Worm (Caenorhabditis elegans) whole organism, young adult: ENCODE results near the gene scav-5.
A peak's percentile ranks its signal among the peaks of the same experiment; 100 is the strongest.

Source experiments
- B0261.1 ChIP-seq: sonication (generic microtip); optimal IDR thresholded peaks from 2 replicates; lab custom pipeline; 2016; ENCODE audit warnings: mild to moderate bottlenecking, missing genetic modification characterization, moderate library complexity, missing compliant biosample characterization
- C06A6.2 ChIP-seq: fragments of 200-800 bp; sonication (Bioruptor generic); conservative IDR thresholded peaks from 2 replicates; pipeline ENCODE4 v1.3.6; 2022; ENCODE audit warnings: missing genetic modification characterization, missing compliant biosample characterization
- F23B12.7 ChIP-seq: sonication (generic microtip); optimal IDR thresholded peaks from 2 replicates; lab custom pipeline; 2017; ENCODE audit warnings: missing genetic modification characterization, mild to moderate bottlenecking, missing compliant biosample characterization, antibody characterized with exemption, moderate library complexity; ENCODE audit not compliant: insufficient read depth
- F33H1.4 ChIP-seq: fragments of 200-800 bp; sonication (Bioruptor generic); IDR thresholded peaks from 2 replicates; pipeline ENCODE4 v1.3.6; 2022; ENCODE audit warnings: missing genetic modification reagents, missing genetic modification characterization, missing compliant biosample characterization
- F39B2.1 ChIP-seq: fragments of 200-800 bp; sonication (Bioruptor generic); IDR thresholded peaks from 2 replicates; pipeline ENCODE4 v1.3.6; 2022; ENCODE audit warnings: missing genetic modification reagents, missing genetic modification characterization, missing compliant biosample characterization
- K11D2.4 ChIP-seq: fragments of 200-800 bp; sonication (Bioruptor generic); IDR thresholded peaks from 2 replicates; pipeline ENCODE4 v1.3.6; 2022; ENCODE audit warnings: missing genetic modification reagents, missing genetic modification characterization, missing compliant biosample characterization
- K12H6.12 ChIP-seq: fragments of 200-800 bp; sonication (Bioruptor generic); optimal IDR thresholded peaks from 2 replicates; lab custom pipeline; 2018; ENCODE audit warnings: mild to moderate bottlenecking, missing genetic modification characterization, missing compliant biosample characterization
- T07F8.4 ChIP-seq: sonication (generic microtip); optimal IDR thresholded peaks from 2 replicates; lab custom pipeline; 2016; ENCODE audit warnings: mild to moderate bottlenecking, missing genetic modification characterization, moderate library complexity, missing compliant biosample characterization
- Y53G8AR.9 ChIP-seq: fragments of 200-800 bp; sonication (Bioruptor generic); conservative IDR thresholded peaks from 2 replicates; pipeline ENCODE4 v1.3.6; 2022; ENCODE audit warnings: missing genetic modification reagents, missing genetic modification characterization, missing compliant biosample characterization
- athp-1 ChIP-seq: sonication (generic microtip); optimal IDR thresholded peaks from 2 replicates; lab custom pipeline; 2017; ENCODE audit warnings: mild to moderate bottlenecking, missing genetic modification characterization, missing compliant biosample characterization
- attf-3 ChIP-seq: fragments of 200-800 bp; sonication (Bioruptor generic); conservative IDR thresholded peaks from 2 replicates; pipeline ENCODE4 v1.3.6; 2022; ENCODE audit warnings: missing genetic modification reagents, missing genetic modification characterization, missing compliant biosample characterization
- attf-5 ChIP-seq: fragments of 200-800 bp; sonication (Bioruptor generic); optimal IDR thresholded peaks from 2 replicates; lab custom pipeline; 2018; ENCODE audit warnings: mild to moderate bottlenecking, missing genetic modification characterization, missing compliant biosample characterization
- ccch-3 ChIP-seq: fragments of 200-800 bp; sonication (Bioruptor generic); optimal IDR thresholded peaks from 2 replicates; lab custom pipeline; 2018; ENCODE audit warnings: mild to moderate bottlenecking, missing genetic modification characterization, missing compliant biosample characterization
- cebp-2 ChIP-seq: fragments of 200-800 bp; sonication (Bioruptor generic); IDR thresholded peaks from 2 replicates; pipeline ENCODE4 v1.3.6; 2022; ENCODE audit warnings: missing genetic modification characterization, missing compliant biosample characterization
- ceh-100 ChIP-seq: fragments of 200-800 bp; sonication (Bioruptor generic); IDR thresholded peaks from 2 replicates; pipeline ENCODE4 v1.3.6; 2022; ENCODE audit warnings: missing genetic modification reagents, missing genetic modification characterization, missing compliant biosample characterization
- ceh-27 ChIP-seq: fragments of 200-800 bp; sonication (Bioruptor generic); optimal IDR thresholded peaks from 2 replicates; lab custom pipeline; 2018; ENCODE audit warnings: mild to moderate bottlenecking, missing genetic modification characterization, moderate library complexity, missing compliant biosample characterization
- ceh-58 ChIP-seq: fragments of 200-800 bp; sonication (Bioruptor generic); IDR thresholded peaks from 2 replicates; pipeline ENCODE4 v1.3.6; 2022; ENCODE audit warnings: missing genetic modification characterization, missing compliant biosample characterization
- ceh-79 ChIP-seq: sonication (generic microtip); optimal IDR thresholded peaks from 2 replicates; lab custom pipeline; 2017; ENCODE audit warnings: mild to moderate bottlenecking, missing genetic modification characterization, missing compliant biosample characterization
- dox-1 ChIP-seq: fragments of 200-800 bp; sonication (Bioruptor generic); IDR thresholded peaks from 2 replicates; pipeline ENCODE4 v1.3.6; 2022; ENCODE audit warnings: missing genetic modification reagents, missing genetic modification characterization, missing compliant biosample characterization
- dpff-1 ChIP-seq: sonication (generic microtip); optimal IDR thresholded peaks from 2 replicates; lab custom pipeline; 2017; ENCODE audit warnings: mild to moderate bottlenecking, missing genetic modification characterization, missing compliant biosample characterization
- dpl-1 ChIP-seq: fragments of 150-350 bp; optimal IDR thresholded peaks from 2 replicates; lab custom pipeline; 2014; ENCODE audit warnings: missing biosample characterization, missing genetic modification reagents, missing genetic modification characterization
- efl-1 ChIP-seq: fragments of 150-350 bp; optimal IDR thresholded peaks from 2 replicates; lab custom pipeline; 2014; ENCODE audit warnings: missing biosample characterization, missing genetic modification reagents, missing genetic modification characterization
- egl-18 ChIP-seq: fragments of 200-800 bp; sonication (Bioruptor generic); IDR thresholded peaks from 2 replicates; pipeline ENCODE4 v1.3.6; 2022; ENCODE audit warnings: missing genetic modification reagents, missing genetic modification characterization, missing compliant biosample characterization
- egrh-3 ChIP-seq: fragments of 200-800 bp; sonication (Bioruptor generic); IDR thresholded peaks from 2 replicates; pipeline ENCODE4 v1.3.6; 2022; ENCODE audit warnings: missing genetic modification reagents, missing genetic modification characterization, missing compliant biosample characterization
- gei-17 ChIP-seq: fragments of 200-800 bp; sonication (Bioruptor generic); optimal IDR thresholded peaks from 2 replicates; lab custom pipeline; 2018; ENCODE audit warnings: mild to moderate bottlenecking, missing genetic modification characterization, missing compliant biosample characterization
- hmg-1.2 ChIP-seq: fragments of 200-800 bp; sonication (Bioruptor generic); IDR thresholded peaks from 2 replicates; pipeline ENCODE4 v1.3.6; 2022; ENCODE audit warnings: missing genetic modification reagents, missing genetic modification characterization, missing compliant biosample characterization
- let-526 ChIP-seq: fragments of 200-800 bp; sonication (Bioruptor generic); IDR thresholded peaks from 2 replicates; pipeline ENCODE4 v1.3.6; 2022; ENCODE audit warnings: missing genetic modification reagents, missing genetic modification characterization, missing compliant biosample characterization
- lsy-27 ChIP-seq: sonication (generic microtip); optimal IDR thresholded peaks from 2 replicates; lab custom pipeline; 2017; ENCODE audit warnings: missing genetic modification characterization, mild to moderate bottlenecking, missing compliant biosample characterization, antibody characterized with exemption, missing genotype, borderline replicate concordance; ENCODE audit not compliant: insufficient read depth
- mcd-1 ChIP-seq: fragments of 200-800 bp; sonication (Bioruptor generic); IDR thresholded peaks from 2 replicates; pipeline ENCODE4 v1.3.6; 2022; ENCODE audit warnings: missing genetic modification reagents, missing genetic modification characterization, missing compliant biosample characterization
- nhr-80 ChIP-seq: sonication (generic microtip); optimal IDR thresholded peaks from 2 replicates; lab custom pipeline; 2016; ENCODE audit warnings: missing genetic modification characterization, missing compliant biosample characterization
- pha-4 ChIP-seq: fragments of 150-350 bp; sonication (generic microtip); optimal IDR thresholded peaks from 2 replicates; lab custom pipeline; 2014; ENCODE audit warnings: missing biosample characterization, missing genetic modification reagents, missing genetic modification characterization
- rcor-1 ChIP-seq: fragments of 200-800 bp; sonication (Bioruptor generic); IDR thresholded peaks from 2 replicates; pipeline ENCODE4 v1.3.6; 2022; ENCODE audit warnings: missing genetic modification reagents, missing genetic modification characterization, missing compliant biosample characterization
- sdz-38 ChIP-seq: sonication (generic microtip); optimal IDR thresholded peaks from 2 replicates; lab custom pipeline; 2016; ENCODE audit warnings: missing genotype, missing genetic modification characterization, missing compliant biosample characterization
- snpc-1.1 ChIP-seq: sonication (generic microtip); optimal IDR thresholded peaks from 2 replicates; lab custom pipeline; 2017; ENCODE audit warnings: missing genetic modification characterization, mild to moderate bottlenecking, missing compliant biosample characterization, antibody characterized with exemption, moderate library complexity, missing genotype, missing genetic modification reagents; ENCODE audit not compliant: insufficient read depth
- snpc-1.3 ChIP-seq: sonication (generic microtip); optimal IDR thresholded peaks from 2 replicates; lab custom pipeline; 2017; ENCODE audit warnings: missing genetic modification characterization, mild to moderate bottlenecking, missing compliant biosample characterization, antibody characterized with exemption, moderate library complexity, missing genotype, missing genetic modification reagents; ENCODE audit not compliant: insufficient read depth
- snpc-4 ChIP-seq, 5 experiments: fragments of 150-350 bp in 1 of 5; sonication (generic microtip) in 4 of 5; optimal IDR thresholded peaks; 2 replicates each; lab custom pipeline; 2014 to 2018; ENCODE audit warnings: missing genetic modification characterization in 5 of 5, missing biosample characterization in 3 of 5, antibody characterized with exemption in 2 of 5, mild to moderate bottlenecking in 2 of 5, missing compliant biosample characterization in 2 of 5, missing genotype in 2 of 5, moderate library complexity in 2 of 5, missing genetic modification reagents in 1 of 5
- somi-1 ChIP-seq: fragments of 200-800 bp; sonication (Bioruptor generic); optimal IDR thresholded peaks from 2 replicates; lab custom pipeline; 2018; ENCODE audit warnings: mild to moderate bottlenecking, missing genetic modification characterization, missing compliant biosample characterization
- tbp1 ChIP-seq: fragments of 200-800 bp; sonication (Bioruptor generic); optimal IDR thresholded peaks from 2 replicates; lab custom pipeline; 2018; ENCODE audit warnings: mild to moderate bottlenecking, missing genetic modification characterization, missing compliant biosample characterization
- unc-62 ChIP-seq: fragments of 150-350 bp; optimal IDR thresholded peaks from 2 replicates; lab custom pipeline; 2014; ENCODE audit warnings: missing biosample characterization, missing genetic modification reagents, missing genetic modification characterization
- zfh-2 ChIP-seq: fragments of 200-800 bp; sonication (Bioruptor generic); conservative IDR thresholded peaks from 2 replicates; pipeline ENCODE4 v1.3.6; 2022; ENCODE audit warnings: missing genetic modification reagents, missing genetic modification characterization, missing compliant biosample characterization
- ztf-22 ChIP-seq: fragments of 200-800 bp; sonication (Bioruptor generic); optimal IDR thresholded peaks from 2 replicates; lab custom pipeline; 2018; ENCODE audit warnings: mild to moderate bottlenecking, missing genetic modification characterization, moderate library complexity, missing compliant biosample characterization

The scav-5 gene

DNA sequence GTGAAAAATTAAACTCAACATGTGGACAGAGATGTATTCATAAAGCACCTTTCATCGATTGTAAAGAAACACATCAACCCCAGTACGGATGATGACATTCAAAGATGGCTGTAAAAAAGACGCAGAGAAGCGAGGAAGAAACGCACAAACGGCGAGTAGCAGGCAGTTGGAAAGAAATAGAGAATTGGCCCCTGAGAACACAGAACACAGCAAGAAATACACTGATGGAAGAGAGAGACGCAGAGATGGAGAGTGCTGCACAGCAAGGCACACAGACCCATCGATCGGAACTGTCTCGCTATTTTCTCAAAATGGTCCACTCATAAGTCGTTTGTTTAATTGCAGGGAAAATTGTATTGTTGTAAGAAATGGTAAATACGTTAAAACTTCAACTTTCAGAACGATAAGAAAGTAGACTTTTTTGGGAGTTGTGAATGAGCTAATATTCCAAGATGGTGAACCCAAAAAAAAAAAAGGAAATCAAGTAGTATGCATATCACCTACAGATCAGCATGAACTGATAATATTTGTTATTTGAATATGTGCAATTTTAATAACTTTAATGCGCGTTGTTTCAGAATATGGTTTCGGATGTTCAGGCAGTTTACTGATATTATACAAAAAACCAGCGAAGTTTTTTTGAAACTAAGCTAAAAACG lies 35.4 kb upstream of the scav-5 start (continued):
- no peak for TF ChIP-seq ceh-79
- TF ChIP-seq Y53G8AR.9: no peak
- no peak for TF ChIP-seq lsy-27 (tag; lab: Kevin White, UChicago)
- TF ChIP-seq C06A6.2: no peak

DNA sequence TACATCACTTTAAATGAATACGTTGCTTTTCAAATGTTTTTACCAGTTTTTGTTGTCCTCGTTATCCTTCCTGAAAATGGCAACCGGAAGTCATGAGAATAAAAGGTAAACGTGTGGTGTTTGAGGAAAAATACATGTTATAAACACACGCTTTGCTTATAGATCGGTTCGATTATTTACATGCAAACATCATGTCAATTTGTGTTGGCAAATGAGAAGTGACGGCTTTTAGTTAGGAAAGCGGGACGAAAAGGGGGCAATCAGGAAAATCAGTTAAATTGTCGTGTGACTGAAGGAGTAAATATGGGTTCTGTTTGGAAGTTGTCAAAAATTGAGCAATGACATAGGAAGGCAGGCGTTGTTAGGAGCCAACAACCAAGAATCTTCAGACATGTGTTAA lies 26.9 kb upstream of the scav-5 start, which contains the start of gene rrc-1:
rrc-1 (minus strand) TSS at position 74 of the 400 bp plus-strand sequence.
- no peak for TF ChIP-seq unc-62 (GFP tag; lab: Kevin White, UChicago)
- TF ChIP-seq F33H1.4: no peak
- no peak for TF ChIP-seq egrh-3 (GFP tag; lab: Robert Waterston, UW)
- no peak for TF ChIP-seq mcd-1 (GFP tag; lab: Robert Waterston, UW)
- no peak for TF ChIP-seq T07F8.4
- no peak for TF ChIP-seq somi-1
- no peak for TF ChIP-seq tbp1 (GFP tag; lab: Kevin White, UChicago)
- no peak for TF ChIP-seq ccch-3 (GFP tag; lab: Kevin White, UChicago)
- TF ChIP-seq attf-3 (GFP tag; lab: Robert Waterston, UW): no peak
- no peak for TF ChIP-seq B0261.1 (tag; lab: Kevin White, UChicago)
- no peak for TF ChIP-seq rcor-1 (GFP tag; lab: Robert Waterston, UW)
- no peak for TF ChIP-seq snpc-1.1 (tag; lab: Kevin White, UChicago)
- TF ChIP-seq sdz-38 (tag; lab: Kevin White, UChicago): no peak
- no peak for TF ChIP-seq ztf-22 (GFP tag; lab: Kevin White, UChicago)
- no peak for TF ChIP-seq K11D2.4

DNA sequence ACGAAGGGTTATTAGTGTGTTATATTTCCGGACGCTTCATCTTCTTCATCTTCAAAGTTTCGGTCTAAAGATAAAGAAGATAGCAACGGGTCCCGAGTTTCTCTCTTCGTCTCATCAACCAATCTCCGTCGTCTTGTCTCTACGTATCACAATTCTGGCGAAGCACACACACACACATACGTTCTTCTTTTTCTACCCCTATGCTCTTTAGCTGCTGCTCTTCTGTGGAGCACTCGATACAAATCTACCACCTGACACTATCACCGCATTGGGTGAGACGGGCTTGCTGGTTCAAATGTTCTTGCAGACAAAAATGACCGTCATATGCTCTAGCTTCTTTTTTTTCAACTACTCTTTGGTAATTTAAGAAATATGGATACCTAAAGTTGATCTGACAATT lies 25.8 kb upstream of the scav-5 start:
- no peak for TF ChIP-seq ccch-3 (GFP tag; lab: Kevin White, UChicago)
- no peak for TF ChIP-seq egl-18
- TF ChIP-seq ceh-58 (GFP tag; lab: Robert Waterston, UW): no peak
- TF ChIP-seq B0261.1 (tag; lab: Kevin White, UChicago): no peak
- TF ChIP-seq dpl-1 (GFP tag; lab: Kevin White, UChicago): no peak
- TF ChIP-seq pha-4: no peak
- TF ChIP-seq ceh-100: no peak
- no peak for TF ChIP-seq athp-1 (tag; lab: Kevin White, UChicago)
- no peak for TF ChIP-seq let-526 (GFP tag; lab: Robert Waterston, UW)
- no peak for TF ChIP-seq gei-17
- TF ChIP-seq zfh-2 (GFP tag; lab: Robert Waterston, UW): no peak

DNA sequence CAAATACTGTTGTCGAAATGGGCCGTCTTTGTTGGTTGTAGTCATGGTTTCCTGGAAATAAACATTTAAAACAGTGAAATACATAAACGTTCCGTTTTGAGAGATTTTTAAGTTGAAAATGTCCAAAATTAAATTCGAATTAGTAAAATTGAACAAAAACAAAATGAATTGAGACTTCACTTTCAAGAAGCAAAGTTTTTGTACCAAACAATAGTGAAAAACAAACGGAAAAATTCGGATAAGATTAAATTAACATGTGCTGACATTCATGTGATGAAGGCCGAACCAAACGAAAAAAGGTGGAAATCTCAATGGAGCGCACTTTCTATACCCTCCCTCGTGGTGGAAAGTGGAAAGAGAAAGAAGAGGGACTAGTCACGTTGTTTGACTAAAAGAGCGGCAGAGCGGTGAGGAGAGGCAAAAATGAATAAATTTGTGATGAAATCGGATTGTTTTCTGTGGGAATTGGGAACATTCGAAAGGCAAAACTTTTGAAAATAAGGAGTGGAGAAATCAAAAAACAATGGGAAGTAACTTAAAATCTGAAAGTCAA lies 20.1 kb upstream of the scav-5 start, which contains the start of gene ipla-2:
ipla-2 (minus strand) TSS at position 51 of the 553 bp plus-strand sequence.
- TF ChIP-seq F23B12.7 (peak; percentile 17), K12H6.12 (tag; lab: Kevin White, UChicago) (peak; percentile 48), snpc-1.3 (tag; lab: Kevin White, UChicago) (no peak), efl-1 (GFP tag; lab: Kevin White, UChicago) (no peak), F39B2.1 (GFP tag; lab: Robert Waterston, UW) (no peak), nhr-80 (peak; percentile 72), hmg-1.2 (peak; percentile 36; the same call in 1 of the 2 replicates), dpff-1 (tag; lab: Kevin White, UChicago) (no peak), attf-3 (GFP tag; lab: Robert Waterston, UW) (no peak), snpc-1.1 (tag; lab: Kevin White, UChicago) (no peak), attf-5 (peak; percentile 69), ceh-27 (GFP tag; lab: Kevin White, UChicago) (peak; percentile 37), unc-62 (GFP tag; lab: Kevin White, UChicago) (no peak), dox-1 (0 out of 2 replicates have a peak, but pooled peaks have one; percentile 14), snpc-4 (GFP tag; optimal IDR thresholded peaks at IDR 0.05; lab: Kevin White, UChicago) (no peak), snpc-4 (tag; optimal IDR thresholded peaks at IDR 0.05; lab: Kevin White, UChicago) (peak in 1 of 4 experiments; percentile 21), cebp-2 (GFP tag; lab: Robert Waterston, UW) (no peak)
